Worm (Caenorhabditis elegans): Measurements from ENCODE around the gene sup-26.

The sup-26 gene

ce11 chrIII:4313061-4313962, 33.3 kb upstream of the sup-26 start, which contains the start of the genes evl-14 and dcn-1:
Gene evl-14, minus strand, starts transcription at chrIII:4313128.
Gene dcn-1, plus strand, starts transcription at chrIII:4313912.
- TF ChIP-seq cog-1 (tag; optimal IDR thresholded peaks at IDR 0.05) (peak; percentile 41), ref-1 (GFP tag; conservative IDR thresholded peaks at IDR 0.05) (no peak), tab-1 (GFP tag; IDR thresholded peaks at IDR 0.05) (no peak), ztf-29 (GFP tag; IDR thresholded peaks at IDR 0.05) (no peak), ztf-23 (GFP tag; IDR thresholded peaks at IDR 0.05) (no peak), flt-1 (GFP tag; IDR thresholded peaks at IDR 0.05) (peak; percentile 49; the same call in 1 of the 2 replicates)

DNA sequence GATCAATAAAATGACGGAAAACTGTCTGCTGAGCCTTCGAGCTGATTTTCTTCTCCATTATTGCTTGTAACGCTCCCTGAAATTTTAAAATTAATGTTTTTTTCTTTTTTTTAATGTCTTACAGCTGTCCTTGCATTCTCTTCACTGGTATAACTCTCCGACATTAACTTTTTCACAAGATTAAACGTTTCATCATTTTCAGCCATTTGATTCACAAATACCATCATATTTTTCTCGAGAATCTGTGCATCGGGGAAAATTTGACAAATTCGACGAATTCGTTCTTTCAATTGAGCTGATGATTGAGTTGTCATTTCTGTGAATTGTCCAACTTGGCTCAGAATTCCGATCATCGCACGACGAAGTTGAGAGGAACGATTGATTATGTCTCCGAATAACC, 29.3 kb upstream of the sup-26 start:
- no peak for TF ChIP-seq flt-1 (GFP tag; IDR thresholded peaks at IDR 0.05)
- no peak for TF ChIP-seq ztf-23 (GFP tag; IDR thresholded peaks at IDR 0.05)
- no peak for TF ChIP-seq ztf-29 (GFP tag; IDR thresholded peaks at IDR 0.05)
- no peak for TF ChIP-seq T22C8.4 (GFP tag; IDR thresholded peaks at IDR 0.05)
- TF ChIP-seq cog-1 (tag; optimal IDR thresholded peaks at IDR 0.05), result no peak
- TF ChIP-seq ref-1 (GFP tag; conservative IDR thresholded peaks at IDR 0.05), result no peak
- no peak for TF ChIP-seq tab-1 (GFP tag; IDR thresholded peaks at IDR 0.05)

ce11 chrIII:4302780-4303179, 22.8 kb upstream of the sup-26 start:
- no peak for TF ChIP-seq ref-1 (GFP tag; conservative IDR thresholded peaks at IDR 0.05)
- TF ChIP-seq med-1 (GFP tag; optimal IDR thresholded peaks at IDR 0.05; ENCODE audit: insufficient read depth), result no peak
- TF ChIP-seq klf-2 (GFP tag; conservative IDR thresholded peaks at IDR 0.05), result no peak
- no peak for TF ChIP-seq ztf-23 (GFP tag; IDR thresholded peaks at IDR 0.05)
- TF ChIP-seq T22C8.4 (GFP tag; IDR thresholded peaks at IDR 0.05), result no peak
- TF ChIP-seq tab-1 (GFP tag; IDR thresholded peaks at IDR 0.05), result no peak
- TF ChIP-seq flt-1 (GFP tag; IDR thresholded peaks at IDR 0.05), result no peak
- no peak for TF ChIP-seq ztf-29 (GFP tag; IDR thresholded peaks at IDR 0.05)
- no peak for TF ChIP-seq cog-1 (tag; optimal IDR thresholded peaks at IDR 0.05)

ce11 chrIII:4302293-4302692, 22.3 kb upstream of the sup-26 start, which contains the start of gene R10E4.9:
Gene R10E4.9, minus strand, starts transcription at chrIII:4302393.
- TF ChIP-seq ref-1 (GFP tag; conservative IDR thresholded peaks at IDR 0.05) (no peak), klf-2 (GFP tag; conservative IDR thresholded peaks at IDR 0.05) (no peak), med-1 (GFP tag; optimal IDR thresholded peaks at IDR 0.05; ENCODE audit: insufficient read depth) (no peak), cog-1 (tag; optimal IDR thresholded peaks at IDR 0.05) (no peak), ztf-29 (GFP tag; IDR thresholded peaks at IDR 0.05) (no peak), tab-1 (GFP tag; IDR thresholded peaks at IDR 0.05) (no peak), T22C8.4 (GFP tag; IDR thresholded peaks at IDR 0.05) (no peak), flt-1 (GFP tag; IDR thresholded peaks at IDR 0.05) (no peak), ztf-23 (GFP tag; IDR thresholded peaks at IDR 0.05) (no peak)

ce11 chrIII:4300989-4301498, 21.0 kb upstream of the sup-26 start, which contains the start of gene R10E4.11:
Gene R10E4.11, minus strand, starts transcription at chrIII:4301039.
- TF ChIP-seq ref-1 (GFP tag; conservative IDR thresholded peaks at IDR 0.05) (no peak), med-1 (GFP tag; optimal IDR thresholded peaks at IDR 0.05; ENCODE audit: insufficient read depth) (no peak), ztf-23 (GFP tag; IDR thresholded peaks at IDR 0.05) (no peak), flt-1 (GFP tag; IDR thresholded peaks at IDR 0.05) (no peak), T22C8.4 (GFP tag; IDR thresholded peaks at IDR 0.05) (no peak), tab-1 (GFP tag; IDR thresholded peaks at IDR 0.05) (no peak), klf-2 (GFP tag; conservative IDR thresholded peaks at IDR 0.05) (no peak), ztf-29 (GFP tag; IDR thresholded peaks at IDR 0.05) (no peak), cog-1 (tag; optimal IDR thresholded peaks at IDR 0.05) (no peak)

ce11 chrIII:4294153-4294862, 14.3 kb upstream of the sup-26 start, which contains the start of the genes nth-1 and R10E4.7:
Gene nth-1, minus strand, starts transcription at chrIII:4294253.
Gene R10E4.7, plus strand, starts transcription at chrIII:4294812.
- TF ChIP-seq tab-1 (GFP tag; IDR thresholded peaks at IDR 0.05), result no peak
- no peak for TF ChIP-seq ref-1 (GFP tag; conservative IDR thresholded peaks at IDR 0.05)
- TF ChIP-seq ztf-29 (GFP tag; IDR thresholded peaks at IDR 0.05), result no peak
- TF ChIP-seq ztf-23 (GFP tag; IDR thresholded peaks at IDR 0.05), result no peak
- TF ChIP-seq med-1 (GFP tag; optimal IDR thresholded peaks at IDR 0.05; ENCODE audit: insufficient read depth), result no peak
- TF ChIP-seq klf-2 (GFP tag; conservative IDR thresholded peaks at IDR 0.05), result no peak
- no peak for TF ChIP-seq cog-1 (tag; optimal IDR thresholded peaks at IDR 0.05)
- TF ChIP-seq T22C8.4 (GFP tag; IDR thresholded peaks at IDR 0.05), result no peak
- TF ChIP-seq flt-1 (GFP tag; IDR thresholded peaks at IDR 0.05), result no peak

ce11 chrIII:4293108-4293507, 13.1 kb upstream of the sup-26 start, which contains the start of gene R10E4.6:
Gene R10E4.6, plus strand, starts transcription at chrIII:4293408.
- TF ChIP-seq flt-1 (GFP tag; IDR thresholded peaks at IDR 0.05) (no peak), tab-1 (GFP tag; IDR thresholded peaks at IDR 0.05) (no peak), ztf-29 (GFP tag; IDR thresholded peaks at IDR 0.05) (no peak), ref-1 (GFP tag; conservative IDR thresholded peaks at IDR 0.05) (no peak), med-1 (GFP tag; optimal IDR thresholded peaks at IDR 0.05; ENCODE audit: insufficient read depth) (no peak), T22C8.4 (GFP tag; IDR thresholded peaks at IDR 0.05) (no peak), klf-2 (GFP tag; conservative IDR thresholded peaks at IDR 0.05) (no peak), cog-1 (tag; optimal IDR thresholded peaks at IDR 0.05) (no peak), ztf-23 (GFP tag; IDR thresholded peaks at IDR 0.05) (no peak)

ce11 chrIII:4291216-4291691, 11.2 kb upstream of the sup-26 start, which contains the start of gene mcm-5:
Gene mcm-5, minus strand, starts transcription at chrIII:4291266.
- TF ChIP-seq flt-1 (GFP tag; IDR thresholded peaks at IDR 0.05) (no peak), cog-1 (tag; optimal IDR thresholded peaks at IDR 0.05) (no peak), ztf-23 (GFP tag; IDR thresholded peaks at IDR 0.05) (no peak), tab-1 (GFP tag; IDR thresholded peaks at IDR 0.05) (no peak), med-1 (GFP tag; optimal IDR thresholded peaks at IDR 0.05; ENCODE audit: insufficient read depth) (no peak), ref-1 (GFP tag; conservative IDR thresholded peaks at IDR 0.05) (no peak), ztf-29 (GFP tag; IDR thresholded peaks at IDR 0.05) (no peak), T22C8.4 (GFP tag; IDR thresholded peaks at IDR 0.05) (no peak), klf-2 (GFP tag; conservative IDR thresholded peaks at IDR 0.05) (no peak)

Data from whole organism, midembryonic.